Fruit fly (Drosophila melanogaster) whole organism, wandering third instar larva: Measurements from ENCODE around the gene Myo28B1.
A peak's percentile ranks its signal among the peaks of the same experiment; 100 is the strongest.

Source experiments
- Abd-B ChIP-seq: fragments of >200 bp; optimal IDR thresholded peaks from 2 replicates; lab custom pipeline; 2017; ENCODE audit warnings: missing biosample characterization, missing genetic modification characterization
- CrebA ChIP-seq: fragments of 200-800 bp; sonication (Bioruptor generic); optimal IDR thresholded peaks from 2 replicates; lab custom pipeline; 2016; ENCODE audit warnings: missing biosample characterization, mild to moderate bottlenecking, missing genetic modification characterization, borderline replicate concordance
- Dif ChIP-seq: fragments of 200-275, 200-300 bp; sonication (Bioruptor generic); optimal IDR thresholded peaks from 2 replicates; lab custom pipeline; 2018; ENCODE audit warnings: missing biosample characterization, missing genetic modification characterization; ENCODE audit not compliant: partially characterized antibody
- Hr78 ChIP-seq: fragments of >200 bp; optimal IDR thresholded peaks from 2 replicates; lab custom pipeline; 2017; ENCODE audit warnings: missing biosample characterization, missing genetic modification characterization
- Jra ChIP-seq: sonication (Bioruptor generic); optimal IDR thresholded peaks from 2 replicates; lab custom pipeline; 2016; ENCODE audit warnings: missing biosample characterization, missing genetic modification characterization
- Myc ChIP-seq: fragments of >200 bp; optimal IDR thresholded peaks from 2 replicates; lab custom pipeline; 2017
- OdsH ChIP-seq: fragments of 200-800 bp; sonication (Bioruptor generic); optimal IDR thresholded peaks from 2 replicates; lab custom pipeline; 2016; ENCODE audit warnings: missing biosample characterization, mild to moderate bottlenecking, missing genetic modification characterization
- brk ChIP-seq: fragments of 200-800 bp; sonication (Bioruptor generic); optimal IDR thresholded peaks from 2 replicates; lab custom pipeline; 2016; ENCODE audit warnings: missing biosample characterization, mild to moderate bottlenecking, missing genetic modification characterization
- dl ChIP-seq, 2 experiments: fragments of 175-275, 200-275 bp in 1 of 2; fragments of 200-275 bp in 1 of 2; sonication (Bioruptor generic); optimal IDR thresholded peaks; lab custom pipeline; 2018; ENCODE audit warnings: mild to moderate bottlenecking in 2 of 2, missing biosample characterization in 2 of 2, missing genetic modification characterization in 2 of 2, moderate library complexity in 2 of 2; ENCODE audit not compliant: partially characterized antibody in 2 of 2, insufficient read depth in 1 of 2
- h ChIP-seq: fragments of 200-800 bp; sonication (Bioruptor generic); optimal IDR thresholded peaks from 3 replicates; lab custom pipeline; 2016; ENCODE audit warnings: missing biosample characterization, mild to moderate bottlenecking, missing genetic modification characterization
- pan ChIP-seq: fragments of >200 bp; optimal IDR thresholded peaks from 2 replicates; lab custom pipeline; 2017
- psq ChIP-seq: fragments of 200-800 bp; sonication (Bioruptor generic); optimal IDR thresholded peaks from 3 replicates; lab custom pipeline; 2017; ENCODE audit warnings: missing biosample characterization, mild to moderate bottlenecking, missing genetic modification characterization, moderate library complexity
- sage ChIP-seq: fragments of 200-800 bp; sonication (Bioruptor generic); optimal IDR thresholded peaks from 2 replicates; lab custom pipeline; 2016; ENCODE audit warnings: missing biosample characterization, mild to moderate bottlenecking, missing genetic modification characterization
- usp ChIP-seq: fragments of >200 bp; optimal IDR thresholded peaks from 2 replicates; lab custom pipeline; 2017; ENCODE audit warnings: missing biosample characterization, missing genetic modification characterization

DNA sequence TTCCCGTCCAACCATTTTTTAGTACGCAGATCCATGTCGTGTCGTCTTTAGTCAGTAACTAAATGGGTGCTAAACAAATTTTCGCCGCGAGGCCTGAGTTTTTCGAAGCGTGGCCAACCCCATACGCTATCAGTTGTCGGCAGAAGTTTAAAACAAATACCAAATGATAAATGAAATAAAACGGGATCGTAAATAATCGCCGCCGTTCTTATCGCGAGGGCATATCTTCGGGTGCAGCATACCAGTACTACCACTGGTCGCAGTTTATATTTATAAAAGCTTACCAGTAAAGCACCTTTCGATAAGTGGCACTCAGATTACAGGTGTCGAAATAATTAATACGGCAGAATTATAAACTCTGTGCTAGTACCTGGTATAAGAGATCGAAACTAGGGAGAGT, 19.4 kb downstream of the Myo28B1 start:
- TF ChIP-seq h (GFP tag; lab: Kevin White, UChicago) (peak; percentile 69), pan (lab: Kevin White, UChicago) (no peak), Dif (GFP tag; lab: Kevin White, UChicago) (no peak), dl (GFP tag; optimal IDR thresholded peaks at IDR 0.05; lab: Kevin White, UChicago; ENCODE audit: insufficient read depth in 1 of 2, partially characterized antibody in 2 of 2) (no peak), Jra (GFP tag; lab: Kevin White, UChicago) (no peak), psq (GFP tag; lab: Kevin White, UChicago) (no peak), Abd-B (GFP tag; lab: Kevin White, UChicago) (no peak), OdsH (no peak), sage (GFP tag; lab: Kevin White, UChicago) (no peak), usp (no peak), Hr78 (GFP tag; lab: Kevin White, UChicago) (no peak), CrebA (GFP tag; lab: Kevin White, UChicago) (peak; percentile 50), Myc (lab: Kevin White, UChicago) (no peak), brk (no peak)
